Worm (Caenorhabditis elegans) whole organism, L1 larva: ENCODE measurements around the gene dhrr-1.
A peak's percentile ranks its signal among the peaks of the same experiment; 100 is the strongest.

Source experiments
- C16A3.4 ChIP-seq: fragments of 150-350 bp; optimal IDR thresholded peaks from 2 replicates; lab custom pipeline; 2014; ENCODE audit warnings: missing biosample characterization, missing genetic modification characterization
- Y116A8C.19 ChIP-seq: sonication (generic microtip); optimal IDR thresholded peaks from 2 replicates; lab custom pipeline; 2016; ENCODE audit warnings: missing compliant biosample characterization, missing genetic modification characterization, borderline replicate concordance
- aha-1 ChIP-seq: fragments of 150-350 bp; optimal IDR thresholded peaks from 2 replicates; lab custom pipeline; 2014; ENCODE audit warnings: missing biosample characterization, missing genetic modification characterization
- ceh-63 ChIP-seq: fragments of 200-800 bp; sonication (Bioruptor generic); optimal IDR thresholded peaks from 2 replicates; lab custom pipeline; 2018; ENCODE audit warnings: mild to moderate bottlenecking, missing genetic modification characterization, missing compliant biosample characterization
- ceh-8 ChIP-seq: fragments of 200-800 bp; sonication (Bioruptor generic); optimal IDR thresholded peaks from 2 replicates; lab custom pipeline; 2018; ENCODE audit warnings: mild to moderate bottlenecking, missing genetic modification characterization, moderate library complexity, missing compliant biosample characterization
- ceh-82 ChIP-seq, 3 experiments: fragments of 150-350 bp in 1 of 3; sonication (generic microtip) in 2 of 3; optimal IDR thresholded peaks; 2 replicates each; lab custom pipeline; 2014 to 2017; ENCODE audit warnings: missing biosample characterization in 3 of 3, missing genetic modification characterization in 3 of 3
- ceh-90 ChIP-seq: sonication (generic microtip); optimal IDR thresholded peaks from 2 replicates; lab custom pipeline; 2016; ENCODE audit warnings: missing genetic modification characterization, missing compliant biosample characterization
- dpl-1 ChIP-seq, 3 experiments: fragments of 150-350 bp in 2 of 3; sonication (generic microtip) in 1 of 3; optimal IDR thresholded peaks; 2 replicates each; lab custom pipeline; 2014 to 2017; ENCODE audit warnings: missing biosample characterization in 3 of 3, missing genetic modification characterization in 3 of 3, missing genetic modification reagents in 3 of 3
- efl-1 ChIP-seq, 4 experiments: fragments of 150-350 bp; optimal IDR thresholded peaks in 3 of 4; peaks in 1 of 4; 1 replicate in 1 of 4; 2 replicates in 3 of 4; lab custom pipeline; 2014; ENCODE audit warnings: missing biosample characterization in 2 of 4, missing genetic modification characterization in 2 of 4, missing genetic modification reagents in 2 of 4
- egl-13 ChIP-seq: sonication (generic microtip); optimal IDR thresholded peaks from 2 replicates; lab custom pipeline; 2016; ENCODE audit warnings: missing genotype, missing genetic modification reagents, missing genetic modification characterization, missing compliant biosample characterization
- elt-2 ChIP-seq: sonication (generic microtip); optimal IDR thresholded peaks from 2 replicates; lab custom pipeline; 2016; ENCODE audit warnings: missing genetic modification characterization, mild to moderate bottlenecking, inconsistent platforms, missing compliant biosample characterization, missing genetic modification reagents
- fkh-10 ChIP-seq: sonication (generic microtip); optimal IDR thresholded peaks from 2 replicates; lab custom pipeline; 2017; ENCODE audit warnings: missing biosample characterization, missing genetic modification reagents, missing genetic modification characterization
- fkh-4 ChIP-seq: sonication (generic microtip); optimal IDR thresholded peaks from 2 replicates; lab custom pipeline; 2016; ENCODE audit warnings: missing compliant biosample characterization, missing genetic modification characterization, borderline replicate concordance
- grh-1 ChIP-seq: fragments of 200-800 bp; sonication (Bioruptor generic); IDR thresholded peaks from 2 replicates; pipeline ENCODE4 v1.3.6; 2022; ENCODE audit warnings: missing genetic modification reagents, missing genetic modification characterization, missing compliant biosample characterization
- hlh-4 ChIP-seq: sonication (generic microtip); optimal IDR thresholded peaks from 2 replicates; lab custom pipeline; 2016; ENCODE audit warnings: mild to moderate bottlenecking, missing genetic modification characterization, missing compliant biosample characterization
- isw-1 ChIP-seq: fragments of 200-800 bp; sonication (Bioruptor generic); IDR thresholded peaks from 2 replicates; pipeline ENCODE4 v1.3.6; 2022; ENCODE audit warnings: missing genetic modification characterization, missing compliant biosample characterization
- jun-1 ChIP-seq: fragments of 150-350 bp; optimal IDR thresholded peaks from 2 replicates; lab custom pipeline; 2014; ENCODE audit warnings: missing biosample characterization, missing genetic modification reagents, missing genetic modification characterization
- lin-14 ChIP-seq: fragments of 200-800 bp; sonication (Bioruptor generic); optimal IDR thresholded peaks from 2 replicates; lab custom pipeline; 2018; ENCODE audit warnings: mild to moderate bottlenecking, missing genetic modification characterization, moderate library complexity, missing compliant biosample characterization
- lin-15B ChIP-seq: fragments of 150-350 bp; sonication (generic microtip); optimal IDR thresholded peaks from 3 replicates; lab custom pipeline; 2014; ENCODE audit warnings: missing biosample characterization, missing genetic modification characterization
- lin-35 ChIP-seq, 2 experiments: fragments of 150-350 bp; optimal IDR thresholded peaks; 2 replicates each; lab custom pipeline; 2014; ENCODE audit warnings: missing biosample characterization in 2 of 2, missing genetic modification characterization in 2 of 2, missing genetic modification reagents in 2 of 2
- lir-3 ChIP-seq: sonication (generic microtip); optimal IDR thresholded peaks from 2 replicates; lab custom pipeline; 2016; ENCODE audit warnings: mild to moderate bottlenecking, missing genetic modification characterization, moderate library complexity, missing compliant biosample characterization; ENCODE audit not compliant: poor library complexity
- mdl-1 ChIP-seq, 2 experiments: fragments of 150-350 bp; optimal IDR thresholded peaks; 2 replicates each; lab custom pipeline; 2014 to 2017; ENCODE audit warnings: missing biosample characterization in 2 of 2, missing genetic modification characterization in 2 of 2, inconsistent platforms in 1 of 2
- mef-2 ChIP-seq: fragments of 150-350 bp; optimal IDR thresholded peaks from 2 replicates; lab custom pipeline; 2014; ENCODE audit warnings: missing biosample characterization, missing genetic modification characterization
- mep-1 ChIP-seq: fragments of 150-350 bp; optimal IDR thresholded peaks from 2 replicates; lab custom pipeline; 2014; ENCODE audit warnings: missing biosample characterization, missing genetic modification characterization
- nhr-237 ChIP-seq: fragments of 150-350 bp; optimal IDR thresholded peaks from 2 replicates; lab custom pipeline; 2014; ENCODE audit warnings: missing biosample characterization, missing genetic modification characterization
- nhr-47 ChIP-seq: sonication (generic microtip); optimal IDR thresholded peaks from 2 replicates; lab custom pipeline; 2016; ENCODE audit warnings: mild to moderate bottlenecking, missing genetic modification characterization, moderate library complexity, missing compliant biosample characterization
- nhr-71 ChIP-seq: sonication (generic microtip); optimal IDR thresholded peaks from 2 replicates; lab custom pipeline; 2016; ENCODE audit warnings: mild to moderate bottlenecking, missing genetic modification characterization, moderate library complexity, missing compliant biosample characterization
- nhr-77 ChIP-seq: fragments of 150-350 bp; optimal IDR thresholded peaks from 2 replicates; lab custom pipeline; 2014; ENCODE audit warnings: missing biosample characterization, missing genetic modification characterization
- pax-3 ChIP-seq: fragments of 200-800 bp; sonication (Bioruptor generic); optimal IDR thresholded peaks from 2 replicates; lab custom pipeline; 2018; ENCODE audit warnings: mild to moderate bottlenecking, missing genetic modification characterization, moderate library complexity, missing compliant biosample characterization
- pqm-1 ChIP-seq: sonication (generic microtip); optimal IDR thresholded peaks from 3 replicates; lab custom pipeline; 2017; ENCODE audit warnings: missing biosample characterization, missing genetic modification characterization
- rnt-1 ChIP-seq: sonication (generic microtip); optimal IDR thresholded peaks from 2 replicates; lab custom pipeline; 2016; ENCODE audit warnings: mild to moderate bottlenecking, missing genetic modification characterization, moderate library complexity, missing compliant biosample characterization
- snpc-4 ChIP-seq: fragments of 150-350 bp; optimal IDR thresholded peaks from 2 replicates; lab custom pipeline; 2014; ENCODE audit warnings: missing biosample characterization, missing genetic modification characterization
- sox-4 ChIP-seq: sonication (generic microtip); optimal IDR thresholded peaks from 2 replicates; lab custom pipeline; 2016; ENCODE audit warnings: missing genetic modification characterization, missing compliant biosample characterization
- sup-37 ChIP-seq: fragments of 200-800 bp; sonication (Bioruptor generic); optimal IDR thresholded peaks from 2 replicates; lab custom pipeline; 2018; ENCODE audit warnings: mild to moderate bottlenecking, missing genetic modification characterization, missing compliant biosample characterization
- swsn-7 ChIP-seq: sonication (generic microtip); optimal IDR thresholded peaks from 2 replicates; lab custom pipeline; 2016; ENCODE audit warnings: missing genetic modification characterization, missing compliant biosample characterization
- tlp-1 ChIP-seq: fragments of 150-350 bp; optimal IDR thresholded peaks from 2 replicates; lab custom pipeline; 2014; ENCODE audit warnings: missing biosample characterization, missing genetic modification characterization
- unc-130 ChIP-seq: fragments of 150-350 bp; optimal IDR thresholded peaks from 2 replicates; lab custom pipeline; 2017; ENCODE audit warnings: missing biosample characterization, missing genetic modification characterization, inconsistent platforms
- unc-30 ChIP-seq: sonication (generic microtip); optimal IDR thresholded peaks from 2 replicates; lab custom pipeline; 2017; ENCODE audit warnings: missing biosample characterization, missing genetic modification characterization
- unc-62 ChIP-seq: fragments of 150-350 bp; optimal IDR thresholded peaks from 2 replicates; lab custom pipeline; 2014; ENCODE audit warnings: missing biosample characterization, missing genetic modification reagents, missing genetic modification characterization
- unc-86 ChIP-seq: sonication (generic microtip); optimal IDR thresholded peaks from 2 replicates; lab custom pipeline; 2016; ENCODE audit warnings: missing genetic modification characterization, missing compliant biosample characterization
- vab-15 ChIP-seq: sonication (generic microtip); optimal IDR thresholded peaks from 2 replicates; lab custom pipeline; 2017; ENCODE audit warnings: missing genotype, mild to moderate bottlenecking, missing genetic modification characterization, missing compliant biosample characterization
- zag-1 ChIP-seq: fragments of 150-350 bp; optimal IDR thresholded peaks from 2 replicates; lab custom pipeline; 2014; ENCODE audit warnings: missing biosample characterization, missing genetic modification characterization
- ztf-4 ChIP-seq: fragments of 150-350 bp; optimal IDR thresholded peaks from 2 replicates; lab custom pipeline; 2014; ENCODE audit warnings: missing biosample characterization, missing genetic modification characterization

dhrr-1 gene

ce11 chrIII:8962475-8962874 lies 18.0 kb downstream of the dhrr-1 start:
- TF ChIP-seq mef-2 (tag; lab: Kevin White, UChicago) (no peak), ceh-8 (GFP tag; lab: Kevin White, UChicago) (peak; percentile 68), pqm-1 (tag; lab: Kevin White, UChicago) (no peak), egl-13 (no peak), isw-1 (no peak)

DNA sequence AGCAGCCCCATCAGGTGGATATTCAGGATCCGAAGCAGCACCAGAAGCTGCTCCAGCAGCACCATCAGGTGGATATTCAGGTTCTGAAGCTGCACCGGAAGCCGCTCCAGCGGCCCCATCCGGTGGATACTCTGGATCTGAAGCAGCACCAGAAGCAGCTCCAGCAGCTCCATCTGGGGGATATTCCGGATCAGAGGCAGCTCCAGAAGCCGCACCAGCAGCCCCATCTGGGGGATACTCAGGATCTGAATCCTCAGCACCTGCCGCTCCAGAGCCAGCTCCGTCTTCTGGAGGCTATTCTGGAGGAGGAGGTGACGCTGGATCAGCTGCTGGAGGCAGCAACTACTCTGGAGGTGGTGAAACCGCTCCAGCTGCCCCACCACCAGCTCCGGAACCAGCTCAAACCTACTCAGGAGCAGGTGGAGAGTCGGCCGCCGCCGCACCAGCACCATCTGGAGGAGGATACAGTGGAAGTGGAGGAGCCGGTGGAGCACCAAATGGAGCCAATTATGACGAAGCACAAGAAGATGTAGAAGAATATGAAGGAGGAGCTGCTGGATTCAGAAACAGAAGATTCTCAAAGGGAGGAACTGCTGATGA lies 20.3 kb downstream of the dhrr-1 start:
- no peak for TF ChIP-seq lin-14 (GFP tag; lab: Kevin White, UChicago)
- TF ChIP-seq hlh-4 (tag; lab: Kevin White, UChicago), result no peak
- peak; percentile 45 for TF ChIP-seq ceh-8 (GFP tag; lab: Kevin White, UChicago)
- no peak for TF ChIP-seq efl-1 (optimal IDR thresholded peaks at IDR 0.05; lab: Kevin White, UChicago)
- TF ChIP-seq efl-1 (GFP tag; optimal IDR thresholded peaks at IDR 0.05 in 1 of 2; lab: Kevin White, UChicago), result peak in 1 of 2 experiments; percentile 38
- no peak for TF ChIP-seq unc-30 (tag; lab: Kevin White, UChicago)
- no peak for TF ChIP-seq sox-4 (tag; lab: Kevin White, UChicago)

ce11 chrIII:8967639-8968038 lies 23.2 kb downstream of the dhrr-1 start, which contains the start of the genes bud-13 and rpap-2:
bud-13 (minus strand) TSS chrIII:8967727.
rpap-2 (plus strand) TSS chrIII:8967967.
- TF ChIP-seq rnt-1 (tag; lab: Kevin White, UChicago), result peak; percentile 63
- TF ChIP-seq egl-13, result no peak
- TF ChIP-seq aha-1 (tag; lab: Kevin White, UChicago), result no peak
- no peak for TF ChIP-seq tlp-1 (tag; lab: Kevin White, UChicago)
- no peak for TF ChIP-seq vab-15
- no peak for TF ChIP-seq grh-1 (GFP tag; lab: Robert Waterston, UW)
- TF ChIP-seq ceh-82 (tag; optimal IDR thresholded peaks at IDR 0.05; lab: Kevin White, UChicago), result no peak
- TF ChIP-seq ceh-90, result peak; percentile 65
- peak; percentile 27 for TF ChIP-seq lir-3 (tag; lab: Kevin White, UChicago)
- no peak for TF ChIP-seq efl-1 (optimal IDR thresholded peaks at IDR 0.05; lab: Kevin White, UChicago)
- peak in 1 of 2 experiments; percentile 11 for TF ChIP-seq efl-1 (GFP tag; optimal IDR thresholded peaks at IDR 0.05 in 1 of 2; lab: Kevin White, UChicago)
- no peak for TF ChIP-seq nhr-71
- no peak for TF ChIP-seq fkh-10 (GFP tag; lab: Kevin White, UChicago)
- no peak for TF ChIP-seq ztf-4
- TF ChIP-seq C16A3.4 (tag; lab: Kevin White, UChicago), result no peak
- TF ChIP-seq zag-1 (tag; lab: Kevin White, UChicago), result no peak
- no peak for TF ChIP-seq mdl-1 (tag; optimal IDR thresholded peaks at IDR 0.05; lab: Kevin White, UChicago)
- peak in 1 of 3 experiments; percentile 12 for TF ChIP-seq dpl-1 (GFP tag; optimal IDR thresholded peaks at IDR 0.05; lab: Kevin White, UChicago)
- TF ChIP-seq unc-62 (GFP tag; lab: Kevin White, UChicago), result no peak
- TF ChIP-seq unc-30 (tag; lab: Kevin White, UChicago), result no peak
- TF ChIP-seq elt-2 (tag; lab: Kevin White, UChicago), result no peak
- peak; percentile 32 for TF ChIP-seq fkh-4
- peak; percentile 27 for TF ChIP-seq nhr-47
- no peak for TF ChIP-seq lin-14 (GFP tag; lab: Kevin White, UChicago)
- no peak for TF ChIP-seq pax-3 (tag; lab: Kevin White, UChicago)
- TF ChIP-seq hlh-4 (tag; lab: Kevin White, UChicago), result no peak
- TF ChIP-seq mep-1, result peak; percentile 15
- TF ChIP-seq ceh-63 (GFP tag; lab: Kevin White, UChicago), result no peak

DNA sequence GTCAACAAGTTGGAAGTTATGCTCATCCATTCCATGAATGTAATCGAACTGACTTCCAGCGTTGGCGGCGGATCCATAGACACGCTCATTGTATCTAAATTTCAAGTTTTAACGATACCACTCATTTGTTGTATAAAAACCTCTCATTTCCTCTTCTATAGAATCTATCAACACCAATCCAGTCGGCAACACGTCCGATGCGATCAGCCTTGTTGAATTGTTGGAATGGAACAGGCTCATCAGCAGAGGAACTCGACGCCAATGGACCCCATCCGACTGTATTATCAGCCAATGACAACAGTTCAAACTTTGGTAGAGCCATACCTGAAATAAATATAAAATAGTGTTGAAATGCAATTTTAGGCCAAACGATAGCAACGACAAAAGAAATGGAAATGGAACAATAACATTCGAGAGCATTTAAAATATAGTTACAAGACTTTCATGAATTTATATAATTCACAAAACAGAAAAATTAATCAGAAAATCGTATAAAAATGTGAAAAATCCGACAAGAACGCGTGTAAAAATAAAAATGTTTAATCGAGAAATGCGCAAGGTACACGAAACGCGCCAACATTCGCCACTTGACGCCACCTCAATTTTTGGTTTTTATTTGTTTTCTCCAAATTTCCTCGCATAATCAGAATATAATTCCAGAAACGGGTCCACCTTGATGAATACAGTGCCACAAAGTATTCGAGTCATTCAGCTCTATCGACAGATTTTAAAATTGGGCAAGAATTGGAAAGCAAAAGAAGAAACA lies 27.0 kb downstream of the dhrr-1 start, which contains the start of the genes eif-3.D and R08D7.4:
Gene eif-3.D (minus strand): TSS at position 324 of the 766 bp plus-strand sequence.
Gene R08D7.4 (plus strand): TSS at position 638 of the 766 bp plus-strand sequence.
- TF ChIP-seq unc-30 (tag; lab: Kevin White, UChicago) (no peak), mef-2 (tag; lab: Kevin White, UChicago) (no peak), lin-15B (tag; lab: Kevin White, UChicago) (no peak), nhr-237 (tag; lab: Kevin White, UChicago) (no peak), lin-14 (GFP tag; lab: Kevin White, UChicago) (peak; percentile 52), unc-86 (tag; lab: Kevin White, UChicago) (peak; percentile 55), Y116A8C.19 (tag; lab: Kevin White, UChicago) (no peak), pax-3 (tag; lab: Kevin White, UChicago) (no peak), vab-15 (no peak), jun-1 (no peak), swsn-7 (tag; lab: Kevin White, UChicago) (peak; percentile 75), lin-35 (GFP tag; optimal IDR thresholded peaks at IDR 0.05; lab: Kevin White, UChicago) (peak; percentile 71 to 81), nhr-77 (peak; percentile 17), snpc-4 (tag; lab: Kevin White, UChicago) (peak; percentile 41), sup-37 (GFP tag; lab: Kevin White, UChicago) (no peak), tlp-1 (tag; lab: Kevin White, UChicago) (no peak), unc-130 (peak; percentile 61), fkh-4 (peak; percentile 5), nhr-47 (peak; percentile 74)
